Worm (Caenorhabditis elegans): ENCODE data around the gene mdmh-35.

The mdmh-35 gene

DNA sequence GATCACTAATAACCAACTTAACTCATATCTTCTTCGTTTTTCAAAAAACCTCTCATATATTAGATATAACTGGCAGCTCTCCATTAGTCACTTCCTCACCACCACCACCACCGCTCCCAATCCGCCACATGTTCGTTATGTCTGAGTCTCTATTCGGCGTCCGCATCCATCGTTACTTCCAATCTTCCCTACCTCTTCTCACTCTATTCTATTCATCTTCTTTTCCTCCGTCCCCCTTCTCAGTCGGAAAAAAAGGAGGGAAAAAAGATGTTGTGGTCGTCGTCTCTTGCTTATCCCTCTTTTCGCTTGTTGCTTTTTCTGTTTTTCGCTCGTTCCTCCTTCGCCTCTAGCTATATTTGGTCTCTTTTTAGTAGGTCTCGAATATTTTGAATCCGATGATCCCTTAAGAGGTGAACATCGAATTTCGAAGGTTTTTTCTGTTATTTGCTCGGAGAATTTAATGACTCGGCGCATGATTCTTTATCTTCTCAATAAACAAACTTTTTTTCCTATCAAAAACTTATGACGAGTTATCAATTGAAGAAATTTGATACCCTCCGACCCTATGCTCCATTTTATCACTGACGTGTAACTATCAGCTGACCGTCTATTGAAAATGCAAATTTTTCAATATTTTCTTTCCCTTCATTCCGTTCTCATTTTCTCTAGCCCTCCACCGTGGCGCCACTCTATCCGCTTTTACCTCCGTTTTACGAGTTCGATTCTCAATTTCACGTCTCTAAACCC, 36.5 kb upstream of the mdmh-35 start (continued):
- TF ChIP-seq unc-86 (tag; optimal IDR thresholded peaks at IDR 0.05) (no peak), sox-4 (tag; optimal IDR thresholded peaks at IDR 0.05) (no peak), pag-3 (tag; optimal IDR thresholded peaks at IDR 0.05; ENCODE audit: borderline replicate concordance, insufficient read depth) (no peak), nhr-77 (tag; optimal IDR thresholded peaks at IDR 0.05) (no peak), sup-37 (GFP tag; optimal IDR thresholded peaks at IDR 0.05) (no peak), rnt-1 (tag; optimal IDR thresholded peaks at IDR 0.05) (peak; percentile 71), unc-130 (tag; optimal IDR thresholded peaks at IDR 0.05) (no peak), ceh-88 (GFP tag; IDR thresholded peaks at IDR 0.05) (no peak), tlp-1 (tag; optimal IDR thresholded peaks at IDR 0.05) (peak; percentile 15), lin-39 (tag; optimal IDR thresholded peaks at IDR 0.05) (no peak), tbx-2 (tag; optimal IDR thresholded peaks at IDR 0.05) (peak; percentile 39), dpl-1 (GFP tag; optimal IDR thresholded peaks at IDR 0.05) (no peak), blmp-1 (tag; optimal IDR thresholded peaks at IDR 0.05) (peak; percentile 73), egl-13 (tag; optimal IDR thresholded peaks at IDR 0.05) (peak; percentile 2), nhr-47 (tag; optimal IDR thresholded peaks at IDR 0.05) (peak; percentile 4), jun-1 (tag; optimal IDR thresholded peaks at IDR 0.05) (no peak), fkh-10 (GFP tag; optimal IDR thresholded peaks at IDR 0.05) (peak; percentile 6), irx-1 (tag; optimal IDR thresholded peaks at IDR 0.05) (peak; percentile 14), snu-23 (GFP tag; optimal IDR thresholded peaks at IDR 0.05) (peak; percentile 48), lin-35 (GFP tag; optimal IDR thresholded peaks at IDR 0.05) (peak in 1 of 2 experiments; percentile 9)

ce11 chrII:7889321-7889720, 33.8 kb upstream of the mdmh-35 start:
- peak; percentile 57 for TF ChIP-seq elt-2 (tag; optimal IDR thresholded peaks at IDR 0.05)
- no peak for TF ChIP-seq fkh-4 (tag; optimal IDR thresholded peaks at IDR 0.05; ENCODE audit: borderline replicate concordance)
- TF ChIP-seq ceh-8 (GFP tag; optimal IDR thresholded peaks at IDR 0.05) = no peak
- TF ChIP-seq rnt-1 (tag; optimal IDR thresholded peaks at IDR 0.05) = no peak
- no peak for TF ChIP-seq fkh-10 (GFP tag; optimal IDR thresholded peaks at IDR 0.05)
- TF ChIP-seq nhr-71 (tag; optimal IDR thresholded peaks at IDR 0.05) = no peak
- TF ChIP-seq alr-1 (tag; optimal IDR thresholded peaks at IDR 0.05; ENCODE audit: borderline replicate concordance) = no peak
- peak in 1 of 2 experiments; percentile 11 for TF ChIP-seq lin-35 (GFP tag; optimal IDR thresholded peaks at IDR 0.05)

DNA sequence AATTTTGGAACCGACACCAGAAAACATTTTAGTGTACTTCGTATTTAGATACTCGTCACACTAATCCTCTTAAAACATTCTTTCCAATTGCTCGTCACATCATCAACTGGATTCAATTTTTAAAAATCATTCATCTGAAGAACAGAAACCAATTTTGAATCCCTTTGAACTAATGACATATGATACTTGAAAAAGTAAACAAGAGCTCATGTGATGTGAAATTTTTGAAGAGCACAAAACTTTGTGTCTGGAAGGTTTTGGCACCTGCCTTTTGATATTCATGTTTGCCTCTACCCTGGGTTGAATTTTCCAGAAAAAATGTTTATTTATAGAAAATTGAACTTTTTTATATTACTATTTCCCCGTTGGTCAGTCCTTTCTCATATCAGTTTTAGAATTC, 33.2 kb upstream of the mdmh-35 start:
- TF ChIP-seq nhr-71 (tag; optimal IDR thresholded peaks at IDR 0.05) (peak; percentile 67), mep-1 (tag; optimal IDR thresholded peaks at IDR 0.05) (peak; percentile 11), jun-1 (tag; optimal IDR thresholded peaks at IDR 0.05) (no peak), nhr-47 (tag; optimal IDR thresholded peaks at IDR 0.05) (peak; percentile 52), lin-14 (GFP tag; optimal IDR thresholded peaks at IDR 0.05) (peak; percentile 44), vab-15 (tag; optimal IDR thresholded peaks at IDR 0.05) (no peak), xbp-1 (tag; optimal IDR thresholded peaks at IDR 0.05) (peak; percentile 8), ets-5 (GFP tag; IDR thresholded peaks at IDR 0.05) (no peak), lin-13 (GFP tag; optimal IDR thresholded peaks at IDR 0.05) (peak; percentile 23), snu-23 (GFP tag; optimal IDR thresholded peaks at IDR 0.05) (peak; percentile 22), lin-15B (tag; optimal IDR thresholded peaks at IDR 0.05) (no peak), efl-1 (optimal IDR thresholded peaks at IDR 0.05) (peak in 1 of 2 experiments; percentile 17), efl-1 (GFP tag; optimal IDR thresholded peaks at IDR 0.05 in 1 of 2) (no peak), lin-35 (GFP tag; optimal IDR thresholded peaks at IDR 0.05) (peak; percentile 5 to 12), aha-1 (tag; optimal IDR thresholded peaks at IDR 0.05) (no peak), fkh-8 (tag; optimal IDR thresholded peaks at IDR 0.05) (peak; percentile 63), elt-2 (tag; optimal IDR thresholded peaks at IDR 0.05) (peak; percentile 61), nhr-20 (tag; optimal IDR thresholded peaks at IDR 0.05) (peak; percentile 49), mef-2 (tag; optimal IDR thresholded peaks at IDR 0.05) (no peak), hlh-4 (tag; optimal IDR thresholded peaks at IDR 0.05) (peak; percentile 2), irx-1 (tag; optimal IDR thresholded peaks at IDR 0.05) (peak; percentile 24), nhr-19 (GFP tag; conservative IDR thresholded peaks at IDR 0.05) (0 out of 2 replicates have a peak, but pooled peaks have one; percentile 3), isw-1 (GFP tag; IDR thresholded peaks at IDR 0.05) (no peak), lsy-2 (tag; optimal IDR thresholded peaks at IDR 0.05) (peak; percentile 0 to 28), ceh-63 (GFP tag; optimal IDR thresholded peaks at IDR 0.05) (no peak)
